Fruit fly (Drosophila melanogaster): ENCODE measurements around the gene CG8833.

The CG8833 gene

DNA sequence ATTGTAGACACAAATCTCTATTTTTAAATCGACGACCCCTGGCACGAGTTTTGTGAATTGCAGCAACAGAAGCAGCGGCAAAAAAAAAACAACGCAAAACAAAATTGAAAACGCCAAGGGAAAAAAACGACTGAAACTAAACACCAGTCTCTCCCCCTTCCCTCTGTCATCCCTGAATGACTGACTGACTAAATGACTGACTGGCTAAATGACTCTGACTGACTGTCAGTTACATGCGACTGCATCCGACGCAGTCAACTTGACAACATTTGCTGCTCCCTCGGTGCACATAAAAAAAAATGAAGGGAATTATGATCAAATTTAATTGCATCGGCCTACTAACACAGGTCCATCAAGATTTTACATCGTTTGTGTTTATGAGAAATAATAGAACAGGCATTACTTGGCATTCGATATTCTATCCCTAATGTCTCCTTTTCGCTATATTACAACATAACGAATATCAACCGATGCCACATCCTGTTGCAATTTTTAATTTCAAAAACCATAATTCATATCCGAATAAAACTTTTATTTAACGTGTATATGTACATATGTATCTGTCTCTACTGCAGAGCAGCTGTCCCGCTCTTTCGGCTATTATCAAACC lies 11.1 kb downstream of the CG8833 start (continued):
- TF ChIP-seq jing (GFP tag; optimal IDR thresholded peaks at IDR 0.05) (no peak), CoRest (tag; optimal IDR thresholded peaks at IDR 0.05) (peak; percentile 19), Blimp-1 (GFP tag; optimal IDR thresholded peaks at IDR 0.05) (peak; percentile 60), CG12299 (tag; optimal IDR thresholded peaks at IDR 0.05) (no peak), CG30403 (GFP tag; optimal IDR thresholded peaks at IDR 0.05) (peak; percentile 51), CG31388 (GFP tag; optimal IDR thresholded peaks at IDR 0.05) (no peak), CG6689 (GFP tag; IDR thresholded peaks at IDR 0.05) (peak; percentile 38; the same call in 1 of the 2 replicates), E2f1 (GFP tag; IDR thresholded peaks at IDR 0.05) (no peak), CG10267 (tag; optimal IDR thresholded peaks at IDR 0.05) (peak; percentile 23), CG43689 (GFP tag; IDR thresholded peaks at IDR 0.05) (no peak)

DNA sequence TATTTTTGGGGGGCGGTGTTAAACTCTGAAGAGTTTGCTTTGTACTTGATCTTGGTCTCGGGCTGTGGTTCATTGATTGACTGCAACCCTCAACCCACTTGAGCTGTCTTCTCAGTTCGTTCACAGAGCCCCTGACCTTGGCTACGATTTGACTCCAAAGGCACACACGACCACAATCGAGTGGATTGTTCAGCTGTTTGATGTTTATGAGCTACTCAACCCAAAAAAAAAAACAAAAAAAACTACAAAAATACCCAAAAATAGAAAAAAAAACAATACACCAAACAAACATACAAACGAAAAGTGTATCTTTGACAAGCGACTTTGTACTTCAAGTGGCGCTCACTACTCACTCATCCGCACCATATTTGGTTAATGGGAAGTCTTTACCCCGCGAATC lies 14.2 kb downstream of the CG8833 start:
- TF ChIP-seq ci (GFP tag; IDR thresholded peaks at IDR 0.05) (no peak), chinmo (GFP tag; IDR thresholded peaks at IDR 0.05; ENCODE audit: partially characterized antibody) (0 out of 4 replicates have a peak, but pooled peaks have one; percentile 27), CG14710 (tag; optimal IDR thresholded peaks at IDR 0.05) (no peak), crol (GFP tag; IDR thresholded peaks at IDR 0.05) (peak; percentile 40; the same call in 1 of the 2 replicates), sens (GFP tag) (peak; percentile 44), Ets65A (GFP tag) (peak; percentile 42), sob (GFP tag; IDR thresholded peaks at IDR 0.05) (peak; percentile 28; the same call in 1 of the 2 replicates), sqz (GFP tag; optimal IDR thresholded peaks at IDR 0.05) (peak; percentile 38), tgo (GFP tag; IDR thresholded peaks at IDR 0.05) (no peak), CG14860 (GFP tag; IDR thresholded peaks at IDR 0.05; ENCODE audit: partially characterized antibody) (no peak), dysf (GFP tag; IDR thresholded peaks at IDR 0.05) (no peak), CG32772 (GFP tag; IDR thresholded peaks at IDR 0.05) (peak; percentile 51; the same call in 1 of the 2 replicates), peb (GFP tag; IDR thresholded peaks at IDR 0.05) (no peak), Dip3 (GFP tag; optimal IDR thresholded peaks at IDR 0.05) (no peak), z (GFP tag; IDR thresholded peaks at IDR 0.05) (peak; percentile 90), CG13123 (GFP tag; optimal IDR thresholded peaks at IDR 0.05) (no peak), CG10267 (tag; optimal IDR thresholded peaks at IDR 0.05) (no peak)

DNA sequence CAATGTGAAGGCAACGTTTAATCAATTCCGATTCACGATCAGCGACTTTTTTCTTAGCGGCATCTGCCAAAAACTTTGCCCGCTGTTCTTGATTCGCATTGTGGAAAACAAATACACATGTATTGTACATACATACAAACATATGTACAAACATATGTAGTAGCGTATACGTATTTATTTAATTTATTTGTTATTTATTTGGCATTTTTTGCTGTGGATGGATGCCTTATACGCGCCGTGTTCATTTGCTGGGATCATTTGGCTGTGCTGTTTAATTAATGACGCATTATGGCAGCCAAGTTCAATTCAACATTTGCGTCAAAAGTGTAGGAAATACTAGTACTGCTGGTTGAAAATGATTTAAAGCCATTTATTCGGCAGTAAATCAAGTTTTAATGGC lies 16.0 kb downstream of the CG8833 start:
- TF ChIP-seq CG8290 (GFP tag; optimal IDR thresholded peaks at IDR 0.05) (no peak), CG8290 (tag; optimal IDR thresholded peaks at IDR 0.05) (peak in 1 of 2 experiments; percentile 60), BEAF-32 (GFP tag; optimal IDR thresholded peaks at IDR 0.05) (no peak), Neu2 (GFP tag; optimal IDR thresholded peaks at IDR 0.05; ENCODE audit: borderline replicate concordance) (no peak), CG10565 (GFP tag; optimal IDR thresholded peaks at IDR 0.05) (no peak), lbe (GFP tag; optimal IDR thresholded peaks at IDR 0.05) (no peak), ase (GFP tag; IDR thresholded peaks at IDR 0.05) (no peak), Ets65A (GFP tag) (peak; percentile 72), zen2 (GFP tag; IDR thresholded peaks at IDR 0.05; ENCODE audit: partially characterized antibody) (no peak), ham (GFP tag; IDR thresholded peaks at IDR 0.05) (no peak), h (optimal IDR thresholded peaks at IDR 0.05) (no peak), CG4282 (GFP tag; optimal IDR thresholded peaks at IDR 0.05) (no peak), zfh1 (GFP tag; IDR thresholded peaks at IDR 0.05) (no peak), sens (GFP tag) (no peak), NFAT (GFP tag; IDR thresholded peaks at IDR 0.05) (no peak), repo (GFP tag; optimal IDR thresholded peaks at IDR 0.05) (no peak), gfzf (GFP tag; optimal IDR thresholded peaks at IDR 0.05) (no peak), tin (GFP tag; optimal IDR thresholded peaks at IDR 0.05) (no peak), abd-A (tag; optimal IDR thresholded peaks at IDR 0.05) (peak; percentile 49), HmgZ (tag; optimal IDR thresholded peaks at IDR 0.05) (peak; percentile 16), Fer3 (tag; optimal IDR thresholded peaks at IDR 0.05) (peak; percentile 49), Lpt (GFP tag; optimal IDR thresholded peaks at IDR 0.05) (no peak), CG10321 (GFP tag; IDR thresholded peaks at IDR 0.05) (no peak), CG12155 (GFP tag; optimal IDR thresholded peaks at IDR 0.05) (no peak), CG17829 (tag; optimal IDR thresholded peaks at IDR 0.05) (no peak), caup (GFP tag; optimal IDR thresholded peaks at IDR 0.05; ENCODE audit: severe bottlenecking) (peak; percentile 65)

Data from whole organism, embryonic.